Worm (Caenorhabditis elegans) whole organism, L3 larva: Measurements from ENCODE around the gene T20D4.10.

ENCODE experiments used
- R02D3.7 ChIP-seq: fragments of 150-350 bp; optimal IDR thresholded peaks from 2 replicates; lab custom pipeline; 2014; ENCODE audit warnings: missing biosample characterization, missing genetic modification characterization
- ZK546.5 ChIP-seq: sonication (generic microtip); optimal IDR thresholded peaks from 2 replicates; lab custom pipeline; 2017; ENCODE audit warnings: missing biosample characterization, missing genetic modification characterization
- aly-2 ChIP-seq: fragments of 150-350 bp; optimal IDR thresholded peaks from 2 replicates; lab custom pipeline; 2014; ENCODE audit warnings: missing biosample characterization, missing genetic modification characterization
- ama-1 ChIP-seq: fragments of 150-350 bp; optimal IDR thresholded peaks from 2 replicates; lab custom pipeline; 2018
- ceh-16 ChIP-seq: sonication (generic microtip); optimal IDR thresholded peaks from 2 replicates; lab custom pipeline; 2017; ENCODE audit warnings: missing biosample characterization, missing genetic modification characterization
- ceh-28 ChIP-seq: fragments of 150-350 bp; optimal IDR thresholded peaks from 2 replicates; lab custom pipeline; 2014; ENCODE audit warnings: missing biosample characterization, missing genetic modification reagents, missing genetic modification characterization
- ceh-82 ChIP-seq: fragments of 150-350 bp; optimal IDR thresholded peaks from 2 replicates; lab custom pipeline; 2014; ENCODE audit warnings: missing biosample characterization, missing genetic modification characterization
- ceh-9 ChIP-seq: sonication (generic microtip); optimal IDR thresholded peaks from 2 replicates; lab custom pipeline; 2018; ENCODE audit warnings: missing biosample characterization, missing genetic modification characterization
- daf-12 ChIP-seq: fragments of 150-350 bp; optimal IDR thresholded peaks from 2 replicates; lab custom pipeline; 2014; ENCODE audit warnings: missing biosample characterization, missing genetic modification reagents, missing genetic modification characterization
- egl-27 ChIP-seq: sonication (generic microtip); optimal IDR thresholded peaks from 4 replicates; lab custom pipeline; 2017; ENCODE audit warnings: missing biosample characterization, missing genetic modification reagents, missing genetic modification characterization
- egl-5 ChIP-seq: fragments of 150-350 bp; optimal IDR thresholded peaks from 2 replicates; lab custom pipeline; 2017; ENCODE audit warnings: missing biosample characterization, missing genetic modification reagents, missing genetic modification characterization, inconsistent platforms
- elt-1 ChIP-seq: fragments of 150-350 bp; optimal IDR thresholded peaks from 2 replicates; lab custom pipeline; 2014; ENCODE audit warnings: missing biosample characterization, missing genetic modification characterization
- elt-2 ChIP-seq: sonication (generic microtip); optimal IDR thresholded peaks from 2 replicates; lab custom pipeline; 2016; ENCODE audit warnings: missing genetic modification reagents, mild to moderate bottlenecking, missing genetic modification characterization, missing compliant biosample characterization
- elt-3 ChIP-seq, 3 experiments: fragments of 150-350 bp in 1 of 3; sonication (generic microtip) in 2 of 3; optimal IDR thresholded peaks; 2 replicates in 2 of 3; 4 replicates in 1 of 3; lab custom pipeline; 2014 to 2017; ENCODE audit warnings: missing biosample characterization in 3 of 3, missing genetic modification characterization in 3 of 3
- eor-1 ChIP-seq, 2 experiments: fragments of 150-350 bp; optimal IDR thresholded peaks; 2 replicates each; lab custom pipeline; 2014 to 2018; ENCODE audit warnings: missing biosample characterization in 2 of 2, missing genetic modification characterization in 2 of 2
- fkh-10 ChIP-seq: sonication (generic microtip); optimal IDR thresholded peaks from 2 replicates; lab custom pipeline; 2017; ENCODE audit warnings: missing biosample characterization, missing genetic modification reagents, missing genetic modification characterization
- fkh-2 ChIP-seq: fragments of 150-350 bp; optimal IDR thresholded peaks from 2 replicates; lab custom pipeline; 2014; ENCODE audit warnings: missing biosample characterization, missing genetic modification reagents, missing genetic modification characterization
- fos-1 ChIP-seq: fragments of 150-350 bp; optimal IDR thresholded peaks from 2 replicates; lab custom pipeline; 2014; ENCODE audit warnings: missing biosample characterization, missing genetic modification characterization
- hmg-11 ChIP-seq: sonication (generic microtip); optimal IDR thresholded peaks from 2 replicates; lab custom pipeline; 2016; ENCODE audit warnings: missing genetic modification characterization, missing compliant biosample characterization
- jun-1 ChIP-seq: fragments of 150-350 bp; optimal IDR thresholded peaks from 2 replicates; lab custom pipeline; 2014; ENCODE audit warnings: missing biosample characterization, missing genetic modification reagents, missing genetic modification characterization
- lin-15B ChIP-seq: fragments of 150-350 bp; optimal IDR thresholded peaks from 2 replicates; lab custom pipeline; 2014; ENCODE audit warnings: missing biosample characterization, missing genetic modification characterization
- lin-39 ChIP-seq: fragments of 150-350 bp; optimal IDR thresholded peaks from 2 replicates; lab custom pipeline; 2018; ENCODE audit warnings: missing biosample characterization, missing genetic modification reagents, missing genetic modification characterization
- lsy-12 ChIP-seq: sonication (generic microtip); optimal IDR thresholded peaks from 2 replicates; lab custom pipeline; 2016; ENCODE audit warnings: mild to moderate bottlenecking, missing genetic modification characterization, missing compliant biosample characterization
- mdl-1 ChIP-seq: fragments of 150-350 bp; optimal IDR thresholded peaks from 2 replicates; lab custom pipeline; 2014; ENCODE audit warnings: missing biosample characterization, missing genetic modification characterization
- mml-1 ChIP-seq: fragments of 150-350 bp; sonication (generic microtip); optimal IDR thresholded peaks from 3 replicates; lab custom pipeline; 2014; ENCODE audit warnings: missing biosample characterization, missing genetic modification characterization
- nfya-1 ChIP-seq: sonication (generic microtip); optimal IDR thresholded peaks from 2 replicates; lab custom pipeline; 2017; ENCODE audit warnings: missing genetic modification characterization, mild to moderate bottlenecking, missing compliant biosample characterization, antibody characterized with exemption, moderate library complexity; ENCODE audit not compliant: insufficient read depth
- nhr-11 ChIP-seq: fragments of 150-350 bp; optimal IDR thresholded peaks from 2 replicates; lab custom pipeline; 2014; ENCODE audit warnings: missing biosample characterization, missing genetic modification characterization
- nhr-12 ChIP-seq: fragments of 150-350 bp; optimal IDR thresholded peaks from 2 replicates; lab custom pipeline; 2014; ENCODE audit warnings: missing biosample characterization, missing genetic modification characterization
- nhr-23 ChIP-seq: fragments of 150-350 bp; optimal IDR thresholded peaks from 2 replicates; lab custom pipeline; 2014; ENCODE audit warnings: missing biosample characterization, missing genetic modification reagents, missing genetic modification characterization
- nhr-237 ChIP-seq: fragments of 150-350 bp; optimal IDR thresholded peaks from 2 replicates; lab custom pipeline; 2014; ENCODE audit warnings: missing biosample characterization, missing genetic modification characterization
- nhr-25 ChIP-seq: sonication (generic microtip); optimal IDR thresholded peaks from 2 replicates; lab custom pipeline; 2017; ENCODE audit warnings: missing biosample characterization, missing genetic modification characterization
- nhr-28 ChIP-seq: fragments of 150-350 bp; optimal IDR thresholded peaks from 2 replicates; lab custom pipeline; 2014; ENCODE audit warnings: missing biosample characterization, missing genetic modification characterization
- nhr-43 ChIP-seq: sonication (generic microtip); optimal IDR thresholded peaks from 2 replicates; lab custom pipeline; 2016; ENCODE audit warnings: mild to moderate bottlenecking, missing genetic modification characterization, missing compliant biosample characterization; ENCODE audit not compliant: poor library complexity, severe bottlenecking
- nhr-67 ChIP-seq: fragments of 150-350 bp; optimal IDR thresholded peaks from 2 replicates; lab custom pipeline; 2014; ENCODE audit warnings: missing biosample characterization, missing genetic modification characterization
- nhr-76 ChIP-seq: fragments of 150-350 bp; sonication (generic microtip); optimal IDR thresholded peaks from 5 replicates; lab custom pipeline; 2014; ENCODE audit warnings: missing biosample characterization, missing genetic modification characterization
- nhr-77 ChIP-seq: fragments of 150-350 bp; optimal IDR thresholded peaks from 2 replicates; lab custom pipeline; 2014; ENCODE audit warnings: missing biosample characterization, missing genetic modification characterization
- pha-4 ChIP-seq: fragments of 150-350 bp; optimal IDR thresholded peaks from 2 replicates; lab custom pipeline; 2014; ENCODE audit warnings: missing biosample characterization, missing genetic modification reagents, missing genetic modification characterization
- pqm-1 ChIP-seq: fragments of 150-350 bp; optimal IDR thresholded peaks from 2 replicates; lab custom pipeline; 2017; ENCODE audit warnings: missing biosample characterization, missing genetic modification characterization, inconsistent platforms
- sea-2 ChIP-seq: fragments of 150-350 bp; sonication (generic microtip); optimal IDR thresholded peaks from 4 replicates; lab custom pipeline; 2014; ENCODE audit warnings: missing biosample characterization, missing genetic modification reagents, missing genetic modification characterization
- skn-1 ChIP-seq: fragments of 150-350 bp; optimal IDR thresholded peaks from 2 replicates; lab custom pipeline; 2014; ENCODE audit warnings: missing biosample characterization, missing genetic modification characterization
- snpc-4 ChIP-seq: fragments of 150-350 bp; optimal IDR thresholded peaks from 2 replicates; lab custom pipeline; 2014; ENCODE audit warnings: missing biosample characterization, missing genetic modification characterization
- tbx-2 ChIP-seq: sonication (generic microtip); optimal IDR thresholded peaks from 2 replicates; lab custom pipeline; 2016; ENCODE audit warnings: mild to moderate bottlenecking, missing genetic modification characterization, missing compliant biosample characterization
- unc-39 ChIP-seq: sonication (generic microtip); optimal IDR thresholded peaks from 4 replicates; lab custom pipeline; 2017; ENCODE audit warnings: missing biosample characterization, missing genetic modification characterization
- unc-62 ChIP-seq: fragments of 150-350 bp; sonication (generic microtip); optimal IDR thresholded peaks from 4 replicates; lab custom pipeline; 2014; ENCODE audit warnings: missing biosample characterization, missing genetic modification reagents, missing genetic modification characterization
- zag-1 ChIP-seq: fragments of 150-350 bp; optimal IDR thresholded peaks from 2 replicates; lab custom pipeline; 2014; ENCODE audit warnings: missing biosample characterization, missing genetic modification characterization
- ztf-11 ChIP-seq: fragments of 150-350 bp; optimal IDR thresholded peaks from 2 replicates; lab custom pipeline; 2014; ENCODE audit warnings: missing biosample characterization, missing genetic modification characterization
- ztf-4 ChIP-seq: fragments of 150-350 bp; optimal IDR thresholded peaks from 2 replicates; lab custom pipeline; 2014; ENCODE audit warnings: missing biosample characterization, missing genetic modification characterization

T20D4.10 gene

ce11 chrV:3388299-3388698, 11.8 kb upstream of the T20D4.10 start:
- TF ChIP-seq nhr-23 (tag; lab: Kevin White, UChicago) (peak; percentile 31), nhr-67 (no peak), elt-2 (tag; lab: Kevin White, UChicago) (peak; percentile 64), pqm-1 (tag; lab: Kevin White, UChicago) (peak; percentile 62), ztf-11 (tag; lab: Kevin White, UChicago) (no peak), nhr-11 (no peak), jun-1 (tag; lab: Kevin White, UChicago) (peak; percentile 17), ceh-28 (tag; lab: Kevin White, UChicago) (peak; percentile 36), ZK546.5 (tag; lab: Kevin White, UChicago) (no peak), lin-39 (tag; lab: Kevin White, UChicago) (peak; percentile 3)

DNA sequence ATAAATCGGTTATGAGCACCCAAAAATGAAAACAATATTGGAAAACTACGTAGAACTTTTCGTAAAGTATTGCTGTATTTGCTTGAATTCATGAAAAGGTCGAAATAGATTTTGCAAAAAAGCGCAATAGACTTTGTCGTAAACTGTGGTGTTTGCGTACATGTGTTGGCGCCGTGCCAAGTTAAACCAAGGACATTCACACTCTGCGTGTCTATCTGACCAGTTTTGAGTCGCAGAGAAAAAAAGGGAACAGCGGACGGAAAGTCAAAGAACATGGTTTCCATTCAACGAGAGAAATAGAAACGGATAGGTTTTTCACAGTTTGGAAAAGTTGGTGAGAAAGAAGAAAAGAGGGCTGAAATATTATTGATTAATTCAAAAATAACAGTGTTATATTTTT, 9.0 kb upstream of the T20D4.10 start:
- TF ChIP-seq lsy-12 (tag; lab: Kevin White, UChicago) (peak; percentile 28), egl-27 (no peak), ceh-9 (tag; lab: Kevin White, UChicago) (no peak), mdl-1 (tag; lab: Kevin White, UChicago) (peak; percentile 57), daf-12 (tag; lab: Kevin White, UChicago) (no peak), nhr-76 (peak; percentile 29), ama-1 (no peak), unc-39 (no peak), ceh-82 (tag; lab: Kevin White, UChicago) (no peak), nhr-25 (tag; lab: Kevin White, UChicago) (peak; percentile 98), lin-39 (tag; lab: Kevin White, UChicago) (peak; percentile 43), hmg-11 (tag; lab: Kevin White, UChicago) (peak; percentile 21), ztf-11 (tag; lab: Kevin White, UChicago) (no peak), nfya-1 (tag; lab: Kevin White, UChicago) (peak; percentile 85), eor-1 (tag; optimal IDR thresholded peaks at IDR 0.05; lab: Kevin White, UChicago) (no peak), R02D3.7 (peak; percentile 13), elt-2 (tag; lab: Kevin White, UChicago) (peak; percentile 52), ZK546.5 (tag; lab: Kevin White, UChicago) (no peak), lin-15B (tag; lab: Kevin White, UChicago) (peak; percentile 67), nhr-12 (tag; lab: Kevin White, UChicago) (no peak), fkh-2 (tag; lab: Kevin White, UChicago) (no peak), nhr-43 (tag; lab: Kevin White, UChicago) (peak; percentile 94), ztf-4 (tag; lab: Kevin White, UChicago) (no peak), zag-1 (tag; lab: Kevin White, UChicago) (no peak), mml-1 (tag; lab: Kevin White, UChicago) (no peak), nhr-77 (tag; lab: Kevin White, UChicago) (no peak), nhr-237 (tag; lab: Kevin White, UChicago) (no peak), nhr-23 (tag; lab: Kevin White, UChicago) (peak; percentile 95), sea-2 (GFP tag; lab: Kevin White, UChicago) (no peak), fos-1 (tag; lab: Kevin White, UChicago) (no peak), nhr-67 (no peak), tbx-2 (tag; lab: Kevin White, UChicago) (peak; percentile 61), fkh-10 (GFP tag; lab: Kevin White, UChicago) (no peak), ceh-28 (tag; lab: Kevin White, UChicago) (peak; percentile 31), pqm-1 (tag; lab: Kevin White, UChicago) (no peak), snpc-4 (tag; lab: Kevin White, UChicago) (peak; percentile 69), pha-4 (no peak), elt-1 (tag; lab: Kevin White, UChicago) (peak; percentile 64), jun-1 (tag; lab: Kevin White, UChicago) (peak; percentile 82), egl-5 (tag; lab: Kevin White, UChicago) (peak; percentile 73), nhr-11 (peak; percentile 66), skn-1 (no peak), unc-62 (GFP tag; lab: Kevin White, UChicago) (peak; percentile 26), aly-2 (tag; lab: Kevin White, UChicago) (no peak), elt-3 (tag; optimal IDR thresholded peaks at IDR 0.05; lab: Kevin White, UChicago) (no peak), nhr-28 (tag; lab: Kevin White, UChicago) (no peak), ceh-16 (no peak)
